Fruit fly (Drosophila melanogaster) whole organism, prepupa: ENCODE results near the gene CG15141.

ENCODE experiments used
- Blimp-1 ChIP-seq: fragments of 200-800 bp; sonication (Bioruptor generic); optimal IDR thresholded peaks from 3 replicates; lab custom pipeline; 2017; ENCODE audit warnings: missing biosample characterization, missing genetic modification characterization, mild to moderate bottlenecking, moderate library complexity, missing genetic modification reagents
- CG10669 ChIP-seq: fragments of 200-800 bp; sonication (Bioruptor generic); optimal IDR thresholded peaks from 3 replicates; lab custom pipeline; 2018; ENCODE audit warnings: missing biosample characterization, mild to moderate bottlenecking, missing genetic modification characterization, moderate library complexity
- CG11294 ChIP-seq: fragments of 200-800 bp; sonication (Bioruptor generic); IDR thresholded peaks from 2 replicates; pipeline ENCODE4 v1.3.6; 2022; ENCODE audit warnings: missing biosample characterization, missing genetic modification characterization
- CG11762 ChIP-seq: fragments of 200-800 bp; sonication (Bioruptor generic); optimal IDR thresholded peaks from 3 replicates; lab custom pipeline; 2016; ENCODE audit warnings: missing biosample characterization, missing genetic modification characterization; ENCODE audit not compliant: insufficient read depth
- CG11902 ChIP-seq: fragments of 200-800 bp; sonication (Bioruptor generic); optimal IDR thresholded peaks from 3 replicates; lab custom pipeline; 2016; ENCODE audit warnings: missing biosample characterization, missing genetic modification characterization
- CG15336 ChIP-seq: fragments of 200-800 bp; sonication (Bioruptor generic); IDR thresholded peaks from 2 replicates; pipeline ENCODE4 v1.3.6; 2022; ENCODE audit warnings: missing biosample characterization, missing genetic modification characterization
- CG16779 ChIP-seq: fragments of 200-800 bp; sonication (Bioruptor generic); optimal IDR thresholded peaks from 3 replicates; lab custom pipeline; 2017; ENCODE audit warnings: missing biosample characterization, mild to moderate bottlenecking, missing genetic modification characterization
- CG3032 ChIP-seq: fragments of 200-800 bp; optimal IDR thresholded peaks from 2 replicates; lab custom pipeline; 2019; ENCODE audit warnings: missing biosample characterization, mild to moderate bottlenecking, missing genetic modification characterization, moderate library complexity
- CG31627 ChIP-seq: fragments of 200-800 bp; sonication (Bioruptor generic); optimal IDR thresholded peaks from 3 replicates; lab custom pipeline; 2016; ENCODE audit warnings: missing biosample characterization, missing genetic modification characterization
- CG32006 ChIP-seq: fragments of 200-800 bp; sonication (Bioruptor generic); optimal IDR thresholded peaks from 3 replicates; lab custom pipeline; 2017; ENCODE audit warnings: missing biosample characterization, mild to moderate bottlenecking, missing genetic modification characterization
- CG34406 ChIP-seq: fragments of 200-800 bp; sonication (Bioruptor generic); optimal IDR thresholded peaks from 3 replicates; lab custom pipeline; 2016; ENCODE audit warnings: missing biosample characterization, missing genetic modification characterization
- CG4318 ChIP-seq: fragments of 200-800 bp; sonication (Bioruptor generic); optimal IDR thresholded peaks from 3 replicates; lab custom pipeline; 2017; ENCODE audit warnings: missing biosample characterization, mild to moderate bottlenecking, missing genetic modification characterization
- CG6163 ChIP-seq: fragments of 200-800 bp; sonication (Bioruptor generic); IDR thresholded peaks from 3 replicates; pipeline ENCODE4 v1.3.6; 2022; ENCODE audit warnings: missing biosample characterization, missing genetic modification characterization
- CG6276 ChIP-seq: fragments of 200-800 bp; sonication (Bioruptor generic); optimal IDR thresholded peaks from 2 replicates; lab custom pipeline; 2017; ENCODE audit warnings: missing biosample characterization, mild to moderate bottlenecking, missing genetic modification characterization
- CG6792 ChIP-seq: fragments of 200-800 bp; sonication (Bioruptor generic); optimal IDR thresholded peaks from 3 replicates; lab custom pipeline; 2016; ENCODE audit warnings: missing biosample characterization, missing genetic modification characterization
- CG6808 ChIP-seq: fragments of 200-800 bp; sonication (Bioruptor generic); optimal IDR thresholded peaks from 3 replicates; lab custom pipeline; 2017; ENCODE audit warnings: missing biosample characterization, missing genetic modification characterization, mild to moderate bottlenecking, moderate library complexity, missing genetic modification reagents
- CG6854 ChIP-seq: fragments of 200-800 bp; sonication (Bioruptor generic); optimal IDR thresholded peaks from 2 replicates; lab custom pipeline; 2017; ENCODE audit warnings: missing biosample characterization, mild to moderate bottlenecking, missing genetic modification characterization
- CG7368 ChIP-seq: fragments of 200-800 bp; sonication (Bioruptor generic); optimal IDR thresholded peaks from 3 replicates; lab custom pipeline; 2016; ENCODE audit warnings: missing biosample characterization, missing genetic modification characterization
- CG8319 ChIP-seq: fragments of 200-800 bp; sonication (Bioruptor generic); optimal IDR thresholded peaks from 3 replicates; lab custom pipeline; 2016; ENCODE audit warnings: missing biosample characterization, missing genetic modification characterization
- CG8632 ChIP-seq: fragments of 200-800 bp; sonication (Bioruptor generic); optimal IDR thresholded peaks from 3 replicates; lab custom pipeline; 2016; ENCODE audit warnings: missing biosample characterization, missing genetic modification characterization
- CG9139 ChIP-seq: fragments of 200-800 bp; sonication (Bioruptor generic); optimal IDR thresholded peaks from 3 replicates; lab custom pipeline; 2017; ENCODE audit warnings: missing biosample characterization, mild to moderate bottlenecking, missing genetic modification characterization
- Eip75B ChIP-seq: fragments of 200-800 bp; sonication (Bioruptor generic); optimal IDR thresholded peaks from 3 replicates; lab custom pipeline; 2016; ENCODE audit warnings: missing biosample characterization, missing genetic modification characterization
- Eip93F ChIP-seq: fragments of 200-800 bp; sonication (Bioruptor generic); optimal IDR thresholded peaks from 2 replicates; lab custom pipeline; 2016; ENCODE audit warnings: missing biosample characterization, mild to moderate bottlenecking, missing genetic modification characterization
- Ets21C ChIP-seq: fragments of 200-800 bp; sonication (Bioruptor generic); optimal IDR thresholded peaks from 3 replicates; lab custom pipeline; 2016; ENCODE audit warnings: missing biosample characterization, missing genetic modification characterization
- Gug ChIP-seq: fragments of 200-800 bp; sonication (Bioruptor generic); IDR thresholded peaks from 2 replicates; pipeline ENCODE4 v1.3.6; 2022; ENCODE audit warnings: missing biosample characterization, missing genetic modification characterization
- Hr38 ChIP-seq: sonication (Bioruptor generic); optimal IDR thresholded peaks from 2 replicates; lab custom pipeline; 2016; ENCODE audit warnings: missing biosample characterization, missing genetic modification characterization
- Lpt ChIP-seq: fragments of 200-800 bp; sonication (Bioruptor generic); optimal IDR thresholded peaks from 3 replicates; lab custom pipeline; 2016; ENCODE audit warnings: missing biosample characterization, missing genetic modification characterization
- Met ChIP-seq: fragments of 200-800 bp; sonication (Bioruptor generic); optimal IDR thresholded peaks from 3 replicates; lab custom pipeline; 2016; ENCODE audit warnings: missing biosample characterization, missing genetic modification characterization
- OdsH ChIP-seq: fragments of 200-800 bp; sonication (Bioruptor generic); optimal IDR thresholded peaks from 3 replicates; lab custom pipeline; 2016; ENCODE audit warnings: missing biosample characterization, missing genetic modification characterization
- Smox ChIP-seq: fragments of 200-800 bp; sonication (Bioruptor generic); optimal IDR thresholded peaks from 3 replicates; lab custom pipeline; 2016; ENCODE audit warnings: missing biosample characterization, missing genetic modification characterization
- Sox14 ChIP-seq: fragments of 200-800 bp; sonication (Bioruptor generic); optimal IDR thresholded peaks from 3 replicates; lab custom pipeline; 2016; ENCODE audit warnings: missing biosample characterization, missing genetic modification characterization
- Sox15 ChIP-seq: fragments of 200-800 bp; sonication (Bioruptor generic); optimal IDR thresholded peaks from 3 replicates; lab custom pipeline; 2016; ENCODE audit warnings: missing biosample characterization, missing genetic modification characterization
- achi ChIP-seq: fragments of 200-800 bp; sonication (Bioruptor generic); optimal IDR thresholded peaks from 3 replicates; lab custom pipeline; 2016; ENCODE audit warnings: missing biosample characterization, missing genetic modification characterization
- acj6 ChIP-seq: fragments of 200-800 bp; sonication (Bioruptor generic); optimal IDR thresholded peaks from 3 replicates; lab custom pipeline; 2016; ENCODE audit warnings: missing biosample characterization, missing genetic modification characterization
- cyc ChIP-seq: fragments of 200-800 bp; sonication (Bioruptor generic); optimal IDR thresholded peaks from 3 replicates; lab custom pipeline; 2016; ENCODE audit warnings: missing biosample characterization, missing genetic modification characterization
- dac ChIP-seq: fragments of 200-800 bp; sonication (Bioruptor generic); optimal IDR thresholded peaks from 2 replicates; lab custom pipeline; 2017; ENCODE audit warnings: missing biosample characterization, mild to moderate bottlenecking, missing genetic modification characterization
- dsx ChIP-seq: fragments of 200-800 bp; optimal IDR thresholded peaks from 3 replicates; lab custom pipeline; 2019; ENCODE audit warnings: missing biosample characterization, mild to moderate bottlenecking, missing genetic modification characterization, moderate library complexity; ENCODE audit not compliant: poor library complexity, severe bottlenecking
- fd59A ChIP-seq: fragments of 200-800 bp; sonication (Bioruptor generic); optimal IDR thresholded peaks from 2 replicates; lab custom pipeline; 2017; ENCODE audit warnings: missing biosample characterization, mild to moderate bottlenecking, missing genetic modification characterization, missing genetic modification reagents
- fd85E ChIP-seq: fragments of 200-800 bp; sonication (Bioruptor generic); optimal IDR thresholded peaks from 3 replicates; lab custom pipeline; 2016; ENCODE audit warnings: missing biosample characterization, missing genetic modification characterization
- lz ChIP-seq: fragments of 200-800 bp; sonication (Bioruptor generic); optimal IDR thresholded peaks from 3 replicates; lab custom pipeline; 2016; ENCODE audit warnings: missing biosample characterization, missing genetic modification characterization
- net ChIP-seq: fragments of 200-800 bp; sonication (Bioruptor generic); optimal IDR thresholded peaks from 3 replicates; lab custom pipeline; 2016; ENCODE audit warnings: missing biosample characterization, missing genetic modification characterization
- pdm3 ChIP-seq: fragments of 200-800 bp; sonication (Bioruptor generic); optimal IDR thresholded peaks from 3 replicates; lab custom pipeline; 2016; ENCODE audit warnings: missing biosample characterization, missing genetic modification characterization
- salr ChIP-seq, 2 experiments: fragments of 200-800 bp; sonication (Bioruptor generic); optimal IDR thresholded peaks; 3 replicates each; lab custom pipeline; 2016 to 2018; ENCODE audit warnings: missing biosample characterization in 2 of 2, missing genetic modification characterization in 2 of 2, mild to moderate bottlenecking in 1 of 2
- spab ChIP-seq: fragments of 200-800 bp; sonication (Bioruptor generic); optimal IDR thresholded peaks from 2 replicates; lab custom pipeline; 2017; ENCODE audit warnings: missing biosample characterization, mild to moderate bottlenecking, missing genetic modification characterization, missing genetic modification reagents
- topi ChIP-seq: fragments of 200-800 bp; sonication (Bioruptor generic); optimal IDR thresholded peaks from 3 replicates; lab custom pipeline; 2016; ENCODE audit warnings: missing biosample characterization, missing genetic modification characterization
- vri ChIP-seq: fragments of 200-800 bp; sonication (Bioruptor generic); optimal IDR thresholded peaks from 3 replicates; lab custom pipeline; 2016; ENCODE audit warnings: missing biosample characterization, mild to moderate bottlenecking, missing genetic modification characterization

Gene CG15141

dm6 chr2L:17429788-17430587 is 19.5 kb downstream of the CG15141 start (continued):
- TF ChIP-seq Sox14 (GFP tag; lab: Kevin White, UChicago) (peak; percentile 85), CG32006 (peak; percentile 95), dac (GFP tag; lab: Kevin White, UChicago) (peak; percentile 68), Ets21C (GFP tag; lab: Kevin White, UChicago) (peak; percentile 46), dsx (GFP tag; lab: Kevin White, UChicago) (peak; percentile 64), CG6163 (GFP tag; lab: Robert Waterston, UW) (peak; percentile 90), CG11902 (GFP tag; lab: Kevin White, UChicago) (peak; percentile 68), CG8632 (GFP tag; lab: Kevin White, UChicago) (peak; percentile 97), lz (GFP tag; lab: Kevin White, UChicago) (peak; percentile 88), CG11294 (GFP tag; lab: Robert Waterston, UW) (peak; percentile 86), CG16779 (tag; lab: Kevin White, UChicago) (peak; percentile 87), CG6854 (peak; percentile 79), spab (GFP tag; lab: Kevin White, UChicago) (peak; percentile 98), Smox (GFP tag; lab: Kevin White, UChicago) (peak; percentile 77), Met (GFP tag; lab: Kevin White, UChicago) (peak; percentile 94), CG10669 (GFP tag; lab: Kevin White, UChicago) (peak; percentile 97), OdsH (GFP tag; lab: Kevin White, UChicago) (peak; percentile 84), achi (GFP tag; lab: Kevin White, UChicago) (peak; percentile 81), CG15336 (GFP tag; lab: Robert Waterston, UW) (peak; percentile 93), salr (GFP tag; optimal IDR thresholded peaks at IDR 0.05; lab: Kevin White, UChicago) (peak; percentile 20 to 90)

- TF ChIP-seq fd85E (GFP tag; lab: Kevin White, UChicago), result no peak
- no peak for TF ChIP-seq CG4318
- TF ChIP-seq CG6808 (GFP tag; lab: Kevin White, UChicago), result no peak
- peak; percentile 2 for TF ChIP-seq Sox15
- TF ChIP-seq CG6276 (GFP tag; lab: Kevin White, UChicago), result no peak
- TF ChIP-seq CG11294 (GFP tag; lab: Robert Waterston, UW), result no peak
- TF ChIP-seq Ets21C (GFP tag; lab: Kevin White, UChicago), result no peak
- TF ChIP-seq CG10669 (GFP tag; lab: Kevin White, UChicago), result no peak
- no peak for TF ChIP-seq spab (GFP tag; lab: Kevin White, UChicago)
- peak; percentile 44 for TF ChIP-seq pdm3 (GFP tag; lab: Kevin White, UChicago)
- TF ChIP-seq CG3032, result no peak
- TF ChIP-seq CG31627, result peak; percentile 18
- no peak for TF ChIP-seq cyc
- peak; percentile 86 for TF ChIP-seq Blimp-1
- TF ChIP-seq Eip75B (GFP tag; lab: Kevin White, UChicago), result no peak
- no peak for TF ChIP-seq CG34406 (GFP tag; lab: Kevin White, UChicago)
- no peak for TF ChIP-seq CG16779 (tag; lab: Kevin White, UChicago)
- peak; percentile 89 for TF ChIP-seq vri
- peak; percentile 60 for TF ChIP-seq CG15336 (GFP tag; lab: Robert Waterston, UW)
- no peak for TF ChIP-seq acj6
- no peak for TF ChIP-seq net
- no peak for TF ChIP-seq CG11762 (GFP tag; lab: Kevin White, UChicago)
- TF ChIP-seq topi (GFP tag; lab: Kevin White, UChicago), result no peak
- TF ChIP-seq fd59A (GFP tag; lab: Kevin White, UChicago), result no peak
- TF ChIP-seq Smox (GFP tag; lab: Kevin White, UChicago), result no peak
- TF ChIP-seq Lpt (GFP tag; lab: Kevin White, UChicago), result no peak
- TF ChIP-seq Gug (GFP tag; lab: Robert Waterston, UW), result no peak
- no peak for TF ChIP-seq CG8632 (GFP tag; lab: Kevin White, UChicago)
- TF ChIP-seq CG9139, result no peak
- no peak for TF ChIP-seq Eip93F
- TF ChIP-seq CG8319 (GFP tag; lab: Kevin White, UChicago), result no peak
- TF ChIP-seq lz (GFP tag; lab: Kevin White, UChicago), result no peak
- no peak for TF ChIP-seq CG7368
- no peak for TF ChIP-seq Hr38
- TF ChIP-seq CG6792 (GFP tag; lab: Kevin White, UChicago), result no peak
Measured at dm6 chr2L:17430602-17431358, 20.3 kb downstream of the CG15141 start.
